Fruit fly (Drosophila melanogaster): ENCODE measurements around the gene Rbp1.

Rbp1 gene

dm6 chr3R:10788186-10788585, 4.0 kb downstream of the Rbp1 start, which contains the start of the genes Art1 and Mcm5 (continued):
- no peak for TF ChIP-seq CG34376 (GFP tag; optimal IDR thresholded peaks at IDR 0.05)
- peak; percentile 37 for TF ChIP-seq CG16863 (GFP tag; optimal IDR thresholded peaks at IDR 0.05)
- no peak for TF ChIP-seq CG32767 (GFP tag; IDR thresholded peaks at IDR 0.05)
- TF ChIP-seq gro (GFP tag; optimal IDR thresholded peaks at IDR 0.05) = peak; percentile 64
- TF ChIP-seq schlank (tag; optimal IDR thresholded peaks at IDR 0.05) = no peak
- peak; percentile 41 for TF ChIP-seq CG33557 (GFP tag; optimal IDR thresholded peaks at IDR 0.05)
- TF ChIP-seq ERR (GFP tag; optimal IDR thresholded peaks at IDR 0.05) = no peak
- no peak for TF ChIP-seq CG12236 (GFP tag; optimal IDR thresholded peaks at IDR 0.05)
- peak; percentile 53 for TF ChIP-seq chn (GFP tag; optimal IDR thresholded peaks at IDR 0.05)
- no peak for TF ChIP-seq CG2889 (GFP tag; IDR thresholded peaks at IDR 0.05)
- peak; percentile 62 for TF ChIP-seq CG4617 (GFP tag; optimal IDR thresholded peaks at IDR 0.05; ENCODE audit: borderline replicate concordance)
- peak; percentile 51; the same call in 1 of the 3 replicates for TF ChIP-seq CG34422 (GFP tag; IDR thresholded peaks at IDR 0.05)
- TF ChIP-seq Dll (GFP tag; IDR thresholded peaks at IDR 0.05; ENCODE audit: partially characterized antibody) = peak; percentile 99
- TF ChIP-seq bsh (GFP tag; optimal IDR thresholded peaks at IDR 0.05) = no peak
- peak; percentile 48 for TF ChIP-seq grau (tag; optimal IDR thresholded peaks at IDR 0.05)
- TF ChIP-seq bigmax (GFP tag; optimal IDR thresholded peaks at IDR 0.05) = no peak
- TF ChIP-seq CG11247 (GFP tag; IDR thresholded peaks at IDR 0.05) = 0 out of 2 replicates have a peak, but pooled peaks have one; percentile 38
- TF ChIP-seq dati (GFP tag; IDR thresholded peaks at IDR 0.05) = no peak
- TF ChIP-seq Hr78 (GFP tag; optimal IDR thresholded peaks at IDR 0.05) = no peak
- no peak for TF ChIP-seq grn (GFP tag; optimal IDR thresholded peaks at IDR 0.05)
- TF ChIP-seq sr (GFP tag; IDR thresholded peaks at IDR 0.05) = no peak
- no peak for TF ChIP-seq run (tag; optimal IDR thresholded peaks at IDR 0.05)
- no peak for TF ChIP-seq CG1602 (GFP tag; optimal IDR thresholded peaks at IDR 0.05)
- TF ChIP-seq br (optimal IDR thresholded peaks at IDR 0.05) = no peak
- no peak for TF ChIP-seq Kr (GFP tag; optimal IDR thresholded peaks at IDR 0.05)
- TF ChIP-seq TFAM (GFP tag; optimal IDR thresholded peaks at IDR 0.05) = no peak
- peak; percentile 95 for TF ChIP-seq CG2129 (GFP tag; IDR thresholded peaks at IDR 0.05; ENCODE audit: partially characterized antibody)
- peak; percentile 82 for TF ChIP-seq CG17186 (GFP tag; optimal IDR thresholded peaks at IDR 0.05)
- no peak for TF ChIP-seq salm (tag; optimal IDR thresholded peaks at IDR 0.05)
- TF ChIP-seq Doc2 (GFP tag; IDR thresholded peaks at IDR 0.05) = no peak
- TF ChIP-seq CG6654 (GFP tag; optimal IDR thresholded peaks at IDR 0.05) = no peak
- peak; percentile 75 for TF ChIP-seq CG9932 (GFP tag; IDR thresholded peaks at IDR 0.05)
- TF ChIP-seq CG15073 (GFP tag; optimal IDR thresholded peaks at IDR 0.05) = no peak
- no peak for TF ChIP-seq Drgx (GFP tag; IDR thresholded peaks at IDR 0.05)
- TF ChIP-seq NK7.1 (GFP tag; optimal IDR thresholded peaks at IDR 0.05) = peak; percentile 34
- TF ChIP-seq nmo (GFP tag; optimal IDR thresholded peaks at IDR 0.05) = peak; percentile 79
- no peak for TF ChIP-seq Sry-β (GFP tag; optimal IDR thresholded peaks at IDR 0.05)
- TF ChIP-seq CG9437 (GFP tag; optimal IDR thresholded peaks at IDR 0.05) = no peak
- no peak for TF ChIP-seq Blimp-1 (GFP tag; optimal IDR thresholded peaks at IDR 0.05)
- peak; percentile 11 for TF ChIP-seq bcd (GFP tag; optimal IDR thresholded peaks at IDR 0.05)
- TF ChIP-seq CTCF (GFP tag; optimal IDR thresholded peaks at IDR 0.05) = peak; percentile 39
- peak; percentile 18 for TF ChIP-seq CG1233 (GFP tag; optimal IDR thresholded peaks at IDR 0.05)
- TF ChIP-seq CG7963 (GFP tag; IDR thresholded peaks at IDR 0.05; ENCODE audit: partially characterized antibody) = peak; percentile 71; the same call in 1 of the 3 replicates
- peak; percentile 7 for TF ChIP-seq B-H2 (GFP tag; optimal IDR thresholded peaks at IDR 0.05)
- peak; percentile 64 for TF ChIP-seq CG10147 (GFP tag; optimal IDR thresholded peaks at IDR 0.05)
- no peak for TF ChIP-seq fd102C (GFP tag; optimal IDR thresholded peaks at IDR 0.05)
- TF ChIP-seq ems (GFP tag; optimal IDR thresholded peaks at IDR 0.05) = peak; percentile 6
- TF ChIP-seq dysf (GFP tag; IDR thresholded peaks at IDR 0.05) = no peak
- TF ChIP-seq slp2 (GFP tag; optimal IDR thresholded peaks at IDR 0.05) = peak; percentile 38
- TF ChIP-seq CG6854 (GFP tag; optimal IDR thresholded peaks at IDR 0.05) = no peak
- TF ChIP-seq CG3065 (GFP tag; optimal IDR thresholded peaks at IDR 0.05) = no peak
- no peak for TF ChIP-seq CG7372 (GFP tag; IDR thresholded peaks at IDR 0.05)
